Worm (Caenorhabditis elegans): ENCODE data around the gene Y54G2A.32.
"Not testable (repeated sequence)": the region's sequence is repeated elsewhere in the genome, so short reads cannot be mapped to it uniquely, and the experiment has no call there.

Gene Y54G2A.32

ce11 chrIV:2785057-2785456, 18.7 kb upstream of the Y54G2A.32 start (continued):
- TF ChIP-seq daf-16 (GFP tag; optimal IDR thresholded peaks at IDR 0.05) (no peak), daf-16 (tag; optimal IDR thresholded peaks at IDR 0.05) (peak; percentile 71), nhr-42 (GFP tag; IDR thresholded peaks at IDR 0.05) (no peak), zip-2 (tag; optimal IDR thresholded peaks at IDR 0.05) (no peak), set-16 (GFP tag; IDR thresholded peaks at IDR 0.05) (no peak), lim-7 (GFP tag; IDR thresholded peaks at IDR 0.05) (no peak), snpc-1.2 (GFP tag; IDR thresholded peaks at IDR 0.05) (no peak), hmg-1.1 (GFP tag; IDR thresholded peaks at IDR 0.05) (peak; percentile 64), lsy-2 (tag; optimal IDR thresholded peaks at IDR 0.05) (peak in 1 of 2 experiments; percentile 49), ceh-20 (GFP tag; IDR thresholded peaks at IDR 0.05) (0 out of 2 replicates have a peak, but pooled peaks have one; percentile 11), nhr-28 (tag; optimal IDR thresholded peaks at IDR 0.05) (peak; percentile 31), rbr-2 (tag; optimal IDR thresholded peaks at IDR 0.05) (peak; percentile 30), spr-1 (tag; optimal IDR thresholded peaks at IDR 0.05) (no peak), nhr-25 (tag; optimal IDR thresholded peaks at IDR 0.05; ENCODE audit: borderline replicate concordance, insufficient read depth) (no peak), attf-4 (tag; optimal IDR thresholded peaks at IDR 0.05) (no peak), tag-97 (GFP tag; IDR thresholded peaks at IDR 0.05) (no peak), Y75B8A.6 (GFP tag; IDR thresholded peaks at IDR 0.05) (no peak), hif-1 (tag; optimal IDR thresholded peaks at IDR 0.05) (no peak), nhr-111 (GFP tag; optimal IDR thresholded peaks at IDR 0.05) (no peak), cey-2 (tag; optimal IDR thresholded peaks at IDR 0.05; ENCODE audit: borderline replicate concordance, insufficient read depth) (no peak), lin-13 (GFP tag; optimal IDR thresholded peaks at IDR 0.05) (no peak), pqm-1 (tag; optimal IDR thresholded peaks at IDR 0.05) (no peak), daf-8 (GFP tag; IDR thresholded peaks at IDR 0.05) (no peak), nhr-102 (tag; optimal IDR thresholded peaks at IDR 0.05) (no peak), unc-130 (GFP tag; optimal IDR thresholded peaks at IDR 0.05) (no peak), F37D6.2 (tag; optimal IDR thresholded peaks at IDR 0.05) (no peak)

ce11 chrIV:2788389-2788788, 15.4 kb upstream of the Y54G2A.32 start, which contains the start of gene atln-1:
Gene atln-1, plus strand, starts transcription at chrIV:2788689.
- TF ChIP-seq tag-97 (GFP tag; IDR thresholded peaks at IDR 0.05); mep-1 (tag; optimal IDR thresholded peaks at IDR 0.05); arid-1 (GFP tag; conservative IDR thresholded peaks at IDR 0.05): not testable (repeated sequence)

- no peak for TF ChIP-seq tra-1 (GFP tag; IDR thresholded peaks at IDR 0.05)
- no peak for TF ChIP-seq nhr-10 (tag; optimal IDR thresholded peaks at IDR 0.05)
- no peak for TF ChIP-seq mxl-2 (GFP tag; conservative IDR thresholded peaks at IDR 0.05)
- TF ChIP-seq nhr-102 (tag; optimal IDR thresholded peaks at IDR 0.05) = no peak
- no peak for TF ChIP-seq mes-2 (tag; optimal IDR thresholded peaks at IDR 0.05; ENCODE audit: poor library complexity, severe bottlenecking)
- no peak for TF ChIP-seq nhr-237 (tag; optimal IDR thresholded peaks at IDR 0.05)
- no peak for TF ChIP-seq lin-38 (GFP tag; IDR thresholded peaks at IDR 0.05)
- no peak for TF ChIP-seq lim-7 (GFP tag; IDR thresholded peaks at IDR 0.05)
- no peak for TF ChIP-seq unc-130 (GFP tag; optimal IDR thresholded peaks at IDR 0.05)
- TF ChIP-seq unc-62 (GFP tag; optimal IDR thresholded peaks at IDR 0.05 in 1 of 2) = no peak
- TF ChIP-seq unc-62 (tag; optimal IDR thresholded peaks at IDR 0.05) = no peak
- no peak for TF ChIP-seq T26A8.4 (GFP tag; IDR thresholded peaks at IDR 0.05)
- TF ChIP-seq mdt-29 (GFP tag; IDR thresholded peaks at IDR 0.05) = no peak
- TF ChIP-seq nhr-76 (tag; optimal IDR thresholded peaks at IDR 0.05) = no peak
- no peak for TF ChIP-seq lir-3 (tag; optimal IDR thresholded peaks at IDR 0.05)
- TF ChIP-seq fkh-10 (GFP tag; optimal IDR thresholded peaks at IDR 0.05) = no peak
- TF ChIP-seq fos-1 (tag; optimal IDR thresholded peaks at IDR 0.05) = no peak
- no peak for TF ChIP-seq daf-16 (GFP tag; optimal IDR thresholded peaks at IDR 0.05)
- no peak for TF ChIP-seq daf-16 (tag; optimal IDR thresholded peaks at IDR 0.05)
Observed at ce11 chrIV:2793956-2794355, 9.8 kb upstream of the Y54G2A.32 start.
